Worm (Caenorhabditis elegans) whole organism, L2 larva: ENCODE measurements around the gene F58A6.2.
A peak's percentile ranks its signal among the peaks of the same experiment; 100 is the strongest.
"Not testable (repeated sequence)": the region's sequence is repeated elsewhere in the genome, so short reads cannot be mapped to it uniquely, and the experiment has no call there.

Experiments used
- R02D3.7 ChIP-seq: fragments of 150-350 bp; optimal IDR thresholded peaks from 2 replicates; lab custom pipeline; 2014; ENCODE audit warnings: missing biosample characterization, missing genetic modification characterization
- Y55F3AM.14 ChIP-seq: fragments of 200-800 bp; sonication (Bioruptor generic); optimal IDR thresholded peaks from 2 replicates; lab custom pipeline; 2018; ENCODE audit warnings: mild to moderate bottlenecking, missing genetic modification characterization, missing compliant biosample characterization
- ama-1 ChIP-seq: fragments of 150-350 bp; optimal IDR thresholded peaks from 2 replicates; lab custom pipeline; 2018; ENCODE audit warnings: inconsistent platforms
- blmp-1 ChIP-seq: sonication (generic microtip); optimal IDR thresholded peaks from 2 replicates; lab custom pipeline; 2017; ENCODE audit warnings: missing genetic modification characterization, mild to moderate bottlenecking, missing compliant biosample characterization, antibody characterized with exemption, moderate library complexity; ENCODE audit not compliant: insufficient read depth
- ceh-82 ChIP-seq: fragments of 150-350 bp; optimal IDR thresholded peaks from 2 replicates; lab custom pipeline; 2014; ENCODE audit warnings: missing biosample characterization, missing genetic modification characterization
- dmd-4 ChIP-seq: sonication (generic microtip); optimal IDR thresholded peaks from 2 replicates; lab custom pipeline; 2017; ENCODE audit warnings: missing biosample characterization, missing genetic modification characterization
- egl-27 ChIP-seq: sonication (generic microtip); optimal IDR thresholded peaks from 3 replicates; lab custom pipeline; 2017; ENCODE audit warnings: missing biosample characterization, missing genetic modification reagents, missing genetic modification characterization
- elt-1 ChIP-seq: fragments of 150-350 bp; optimal IDR thresholded peaks from 2 replicates; lab custom pipeline; 2014; ENCODE audit warnings: missing biosample characterization, missing genetic modification characterization
- elt-3 ChIP-seq: sonication (generic microtip); optimal IDR thresholded peaks from 2 replicates; lab custom pipeline; 2017; ENCODE audit warnings: missing biosample characterization, missing genetic modification characterization
- fos-1 ChIP-seq: fragments of 150-350 bp; optimal IDR thresholded peaks from 2 replicates; lab custom pipeline; 2014; ENCODE audit warnings: missing biosample characterization, missing genetic modification characterization
- gmeb-1 ChIP-seq: fragments of 150-350 bp; optimal IDR thresholded peaks from 2 replicates; lab custom pipeline; 2014; ENCODE audit warnings: missing biosample characterization, missing genetic modification characterization
- lin-11 ChIP-seq: fragments of 150-350 bp; sonication (generic microtip); optimal IDR thresholded peaks from 2 replicates; lab custom pipeline; 2014; ENCODE audit warnings: missing biosample characterization, missing genetic modification characterization, inconsistent platforms, mixed read lengths
- lin-13 ChIP-seq: fragments of 150-350 bp; optimal IDR thresholded peaks from 2 replicates; lab custom pipeline; 2014; ENCODE audit warnings: missing biosample characterization, missing genetic modification reagents, missing genetic modification characterization
- lin-39 ChIP-seq: fragments of 150-350 bp; optimal IDR thresholded peaks from 2 replicates; lab custom pipeline; 2014; ENCODE audit warnings: missing biosample characterization, missing genetic modification reagents, missing genetic modification characterization
- lsy-2 ChIP-seq, 2 experiments: fragments of 150-350 bp in 1 of 2; sonication (generic microtip) in 1 of 2; optimal IDR thresholded peaks; 2 replicates each; lab custom pipeline; 2014 to 2017; ENCODE audit warnings: missing biosample characterization in 2 of 2, missing genetic modification characterization in 2 of 2
- mab-5 ChIP-seq: fragments of 150-350 bp; optimal IDR thresholded peaks from 2 replicates; lab custom pipeline; 2014; ENCODE audit warnings: missing biosample characterization, missing genetic modification characterization
- mbf-1 ChIP-seq: sonication (generic microtip); optimal IDR thresholded peaks from 2 replicates; lab custom pipeline; 2017; ENCODE audit warnings: missing biosample characterization, missing genetic modification characterization
- mdl-1 ChIP-seq, 2 experiments: fragments of 150-350 bp in 1 of 2; sonication (generic microtip) in 1 of 2; optimal IDR thresholded peaks; 2 replicates each; lab custom pipeline; 2017; ENCODE audit warnings: missing biosample characterization in 2 of 2, missing genetic modification characterization in 2 of 2
- nhr-10 ChIP-seq: sonication (generic microtip); optimal IDR thresholded peaks from 2 replicates; lab custom pipeline; 2017; ENCODE audit warnings: missing biosample characterization, missing genetic modification characterization
- nhr-11 ChIP-seq: fragments of 150-350 bp; optimal IDR thresholded peaks from 2 replicates; lab custom pipeline; 2014; ENCODE audit warnings: missing biosample characterization, missing genetic modification characterization
- nhr-12 ChIP-seq: fragments of 150-350 bp; optimal IDR thresholded peaks from 2 replicates; lab custom pipeline; 2014; ENCODE audit warnings: missing biosample characterization, missing genetic modification characterization
- nhr-129 ChIP-seq: fragments of 150-350 bp; optimal IDR thresholded peaks from 2 replicates; lab custom pipeline; 2014; ENCODE audit warnings: missing biosample characterization, missing genetic modification characterization
- nhr-23 ChIP-seq: fragments of 150-350 bp; optimal IDR thresholded peaks from 2 replicates; lab custom pipeline; 2014; ENCODE audit warnings: missing biosample characterization, missing genetic modification reagents, missing genetic modification characterization
- nhr-237 ChIP-seq: fragments of 150-350 bp; optimal IDR thresholded peaks from 2 replicates; lab custom pipeline; 2014; ENCODE audit warnings: missing biosample characterization, missing genetic modification characterization
- nhr-25 ChIP-seq: fragments of 150-350 bp; sonication (generic microtip); optimal IDR thresholded peaks from 3 replicates; lab custom pipeline; 2014; ENCODE audit warnings: missing biosample characterization, missing genetic modification characterization
- nhr-6 ChIP-seq: fragments of 150-350 bp; optimal IDR thresholded peaks from 2 replicates; lab custom pipeline; 2014; ENCODE audit warnings: missing biosample characterization, missing genetic modification characterization
- nhr-77 ChIP-seq: fragments of 150-350 bp; optimal IDR thresholded peaks from 2 replicates; lab custom pipeline; 2014; ENCODE audit warnings: missing biosample characterization, missing genetic modification characterization
- sma-3 ChIP-seq: sonication (generic microtip); optimal IDR thresholded peaks from 2 replicates; lab custom pipeline; 2016; ENCODE audit warnings: missing genetic modification reagents, missing genetic modification characterization, missing compliant biosample characterization
- sma-9 ChIP-seq, 2 experiments: fragments of 150-350 bp in 1 of 2; sonication (generic microtip) in 1 of 2; optimal IDR thresholded peaks; 2 replicates each; lab custom pipeline; 2014 to 2016; ENCODE audit warnings: missing genetic modification characterization in 2 of 2, mild to moderate bottlenecking in 1 of 2, missing biosample characterization in 1 of 2, missing compliant biosample characterization in 1 of 2, missing genetic modification reagents in 1 of 2, moderate library complexity in 1 of 2
- snpc-4 ChIP-seq: fragments of 150-350 bp; optimal IDR thresholded peaks from 2 replicates; lab custom pipeline; 2014; ENCODE audit warnings: missing biosample characterization, missing genetic modification characterization
- unc-39 ChIP-seq: fragments of 150-350 bp; optimal IDR thresholded peaks from 2 replicates; lab custom pipeline; 2014; ENCODE audit warnings: missing biosample characterization, missing genetic modification characterization
- unc-62 ChIP-seq: fragments of 150-350 bp; optimal IDR thresholded peaks from 2 replicates; lab custom pipeline; 2014; ENCODE audit warnings: missing biosample characterization, missing genetic modification reagents, missing genetic modification characterization
- ztf-1 ChIP-seq: fragments of 200-800 bp; sonication (Bioruptor generic); conservative IDR thresholded peaks from 2 replicates; pipeline ENCODE4 v1.3.6; 2022; ENCODE audit warnings: missing genetic modification characterization, missing compliant biosample characterization
- ztf-11 ChIP-seq: sonication (generic microtip); optimal IDR thresholded peaks from 2 replicates; lab custom pipeline; 2017; ENCODE audit warnings: missing biosample characterization, missing genetic modification characterization

Gene F58A6.2

DNA sequence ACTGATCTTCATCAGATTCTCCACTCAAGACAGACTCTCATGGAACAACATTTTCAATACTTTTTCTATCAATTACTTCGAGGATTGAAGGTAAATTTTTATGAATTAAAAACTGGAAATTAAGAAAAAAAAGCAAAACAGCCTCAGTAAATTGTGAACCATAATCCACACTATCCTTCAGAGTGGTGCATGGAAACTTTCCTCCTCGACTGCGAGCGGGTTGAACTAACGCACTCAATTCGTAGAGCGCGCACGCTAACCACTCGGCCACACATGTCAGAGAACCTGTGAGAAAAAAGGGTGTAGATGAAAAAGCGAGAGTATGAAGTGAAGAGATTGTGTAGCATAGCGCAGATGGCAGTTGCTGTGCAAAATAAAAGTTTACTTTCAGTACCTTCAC is 31.5 kb upstream of the F58A6.2 start (continued):
- no peak for TF ChIP-seq mbf-1 (tag; lab: Kevin White, UChicago)

DNA sequence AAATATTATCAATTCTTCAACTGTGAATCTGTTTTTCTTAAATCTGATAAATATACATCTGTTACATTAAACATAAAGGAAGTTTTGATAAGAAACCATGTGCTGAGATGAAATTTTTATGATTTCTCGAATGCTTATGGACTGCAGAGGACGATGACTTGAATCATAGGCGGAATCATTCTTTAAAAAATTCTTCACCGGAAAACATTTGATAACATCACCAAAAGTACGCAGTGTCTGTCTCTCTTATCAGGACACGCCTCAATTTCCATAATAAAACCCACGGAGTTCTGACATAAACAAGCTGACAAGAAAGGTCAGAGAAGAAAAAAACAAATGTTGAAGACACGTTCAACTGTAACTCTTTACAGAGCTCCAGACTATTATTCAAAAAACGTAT is 26.8 kb upstream of the F58A6.2 start, which contains the start of gene F09C12.2:
TSS of gene F09C12.2 (plus strand) at position 320 of the 400 bp plus-strand sequence.
- no peak for TF ChIP-seq nhr-12
- TF ChIP-seq nhr-10 (tag; lab: Kevin White, UChicago) = no peak
- TF ChIP-seq Y55F3AM.14 (GFP tag; lab: Kevin White, UChicago) = no peak
- TF ChIP-seq fos-1 (tag; lab: Kevin White, UChicago) = peak; percentile 14

DNA sequence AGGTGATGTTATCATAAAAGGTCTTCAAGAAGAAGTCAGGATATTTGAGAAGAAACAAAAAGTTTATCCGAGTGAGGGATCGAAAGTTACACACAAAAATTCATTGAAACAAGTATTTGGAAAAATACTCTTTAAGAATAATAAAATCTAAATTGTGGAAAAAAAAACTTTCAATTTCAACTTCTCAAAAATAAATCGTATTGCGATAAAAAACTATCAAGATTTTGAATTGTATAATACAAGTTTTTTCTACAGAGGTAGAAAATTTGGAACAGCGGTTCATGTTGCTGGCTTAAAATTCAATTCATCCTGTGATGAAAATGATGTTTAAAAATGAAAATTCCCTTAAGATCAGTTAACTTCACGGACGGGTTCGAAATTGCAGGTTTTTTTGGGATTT is 24.4 kb upstream of the F58A6.2 start, which contains the start of gene F09C12.8:
TSS of gene F09C12.8 (plus strand) at position 301 of the 400 bp plus-strand sequence.
- no peak for TF ChIP-seq nhr-10 (tag; lab: Kevin White, UChicago)
- TF ChIP-seq snpc-4 = no peak
- no peak for TF ChIP-seq ztf-11 (tag; lab: Kevin White, UChicago)
- no peak for TF ChIP-seq sma-9 (GFP tag; optimal IDR thresholded peaks at IDR 0.05; lab: Kevin White, UChicago)
- TF ChIP-seq sma-9 (tag; optimal IDR thresholded peaks at IDR 0.05; lab: Kevin White, UChicago) = no peak
- TF ChIP-seq nhr-237 = no peak
- no peak for TF ChIP-seq elt-1 (tag; lab: Kevin White, UChicago)
- TF ChIP-seq ama-1 (lab: Kevin White, UChicago) = no peak
- no peak for TF ChIP-seq nhr-25 (tag; lab: Kevin White, UChicago)
- no peak for TF ChIP-seq lin-13
- no peak for TF ChIP-seq nhr-6 (tag; lab: Kevin White, UChicago)
- no peak for TF ChIP-seq Y55F3AM.14 (GFP tag; lab: Kevin White, UChicago)
- TF ChIP-seq mdl-1 (tag; optimal IDR thresholded peaks at IDR 0.05; lab: Kevin White, UChicago) = no peak
- TF ChIP-seq elt-3 (tag; lab: Kevin White, UChicago) = no peak
- TF ChIP-seq lsy-2 (tag; optimal IDR thresholded peaks at IDR 0.05; lab: Kevin White, UChicago) = no peak
- no peak for TF ChIP-seq blmp-1
- no peak for TF ChIP-seq gmeb-1 (tag; lab: Kevin White, UChicago)
- TF ChIP-seq sma-3 (GFP tag; lab: Kevin White, UChicago) = no peak
- no peak for TF ChIP-seq lin-39 (tag; lab: Kevin White, UChicago)

DNA sequence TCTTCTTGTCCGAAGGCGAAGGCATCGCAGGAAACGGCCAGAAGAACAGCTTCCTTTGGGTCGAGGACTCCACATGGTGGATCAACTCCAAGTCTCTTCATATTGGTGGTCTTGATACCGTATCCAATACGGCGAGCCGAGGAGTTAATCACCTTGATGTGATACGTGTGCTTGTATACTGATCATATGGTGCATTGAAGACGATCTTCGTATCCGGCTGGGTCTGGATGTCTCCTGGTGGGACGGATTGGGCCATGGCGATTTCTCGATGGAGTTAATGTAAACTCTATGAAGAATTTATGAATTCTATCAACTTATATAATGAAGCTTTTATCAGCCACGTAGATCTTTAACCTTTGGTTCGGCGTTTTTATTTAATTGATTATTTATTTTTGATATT is 21.3 kb upstream of the F58A6.2 start, which contains the start of gene msp-74:
TSS of gene msp-74 (minus strand) at position 101 of the 400 bp plus-strand sequence.
- TF ChIP-seq ceh-82 (tag; lab: Kevin White, UChicago); ztf-1; lin-11 (tag; lab: Kevin White, UChicago): not testable (repeated sequence)
- TF ChIP-seq, all 48 proteins: peak for 0; not testable (repeated sequence) for 48

DNA sequence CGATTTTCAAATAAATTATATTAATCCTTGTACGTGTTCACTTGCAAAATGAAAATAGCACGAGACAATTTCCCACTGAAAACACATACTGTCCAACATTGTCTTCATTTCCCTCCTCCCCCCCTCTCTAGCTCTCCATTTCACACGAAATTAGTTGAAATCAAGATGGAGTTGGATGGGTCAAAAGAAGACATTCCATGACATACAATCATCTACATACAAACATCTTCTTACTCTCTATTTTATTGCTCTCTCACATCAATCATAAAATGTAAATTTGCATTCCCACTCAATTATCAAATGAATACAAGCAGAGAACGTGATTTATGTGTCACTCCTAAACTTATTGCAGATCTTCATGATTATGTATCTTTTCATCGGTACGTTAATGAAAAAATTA is 20.8 kb upstream of the F58A6.2 start, which contains the start of gene srsy-1:
TSS of gene srsy-1 (plus strand) at position 301 of the 400 bp plus-strand sequence.
- no peak for TF ChIP-seq elt-1 (tag; lab: Kevin White, UChicago)
- TF ChIP-seq egl-27 (tag; lab: Kevin White, UChicago) = no peak
- TF ChIP-seq nhr-25 (tag; lab: Kevin White, UChicago) = no peak

DNA sequence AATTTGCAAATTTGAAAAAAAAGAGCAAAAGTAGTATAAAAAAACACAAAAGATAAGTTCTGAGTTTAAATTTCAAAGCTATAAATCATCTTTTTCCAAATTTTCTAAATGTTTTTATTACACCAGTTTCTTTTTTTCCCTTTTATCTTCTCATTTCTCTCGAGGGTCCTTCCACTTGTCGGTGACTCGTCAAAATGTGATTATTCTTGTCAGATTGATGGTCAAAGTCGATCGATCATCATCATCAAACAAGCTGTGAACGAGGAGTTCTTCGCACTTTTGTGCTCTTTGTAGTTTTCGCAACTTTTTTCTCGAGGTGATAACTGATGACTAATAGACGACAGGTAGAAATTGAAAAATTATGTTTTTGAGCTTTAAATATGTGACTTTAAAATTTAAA is 15.9 kb upstream of the F58A6.2 start:
- TF ChIP-seq ama-1 (lab: Kevin White, UChicago) (no peak), unc-62 (GFP tag; lab: Kevin White, UChicago) (peak; percentile 7), mbf-1 (tag; lab: Kevin White, UChicago) (no peak)

DNA sequence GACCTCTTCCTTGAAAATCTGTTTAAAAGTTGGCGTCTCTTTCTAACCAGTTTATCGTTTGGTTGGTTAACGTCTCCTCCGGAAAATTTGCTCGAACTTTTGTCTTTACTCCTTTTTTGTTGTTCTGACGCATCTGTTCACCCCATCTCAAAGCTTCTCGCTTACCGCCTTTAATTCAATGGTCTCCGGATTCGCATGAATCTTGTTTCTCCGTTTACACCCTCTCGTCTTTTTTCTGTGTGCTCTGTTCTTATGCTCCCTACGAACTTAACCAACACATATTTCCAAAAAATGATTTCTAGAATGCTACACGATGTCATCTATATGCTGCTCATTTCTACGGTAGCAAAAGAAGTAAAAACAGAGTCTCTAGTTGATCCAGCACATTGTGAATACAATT is 6.4 kb upstream of the F58A6.2 start, which contains the start of gene lgc-56:
TSS of gene lgc-56 (plus strand) at position 301 of the 400 bp plus-strand sequence.
- no peak for TF ChIP-seq fos-1 (tag; lab: Kevin White, UChicago)

DNA sequence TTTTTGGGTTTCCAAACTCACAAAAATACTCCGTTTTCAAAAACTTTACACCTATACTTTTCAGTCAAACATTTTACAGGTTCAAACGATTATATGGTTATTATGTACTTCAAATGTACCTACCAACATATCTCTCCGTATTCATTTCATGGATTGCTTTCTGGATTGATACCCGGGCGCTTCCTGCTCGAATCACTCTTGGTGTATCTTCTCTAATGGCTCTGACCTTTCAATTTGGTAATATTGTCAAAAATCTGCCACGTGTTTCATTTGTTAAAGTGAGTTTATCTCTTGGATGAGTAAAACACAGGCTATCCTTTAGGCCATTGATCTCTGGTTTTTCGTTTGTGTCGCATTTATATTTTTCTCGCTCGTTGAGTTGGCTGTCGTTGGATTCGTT is 4.7 kb upstream of the F58A6.2 start:
- TF ChIP-seq sma-9 (GFP tag; optimal IDR thresholded peaks at IDR 0.05; lab: Kevin White, UChicago) (no peak), sma-9 (tag; optimal IDR thresholded peaks at IDR 0.05; lab: Kevin White, UChicago) (no peak), R02D3.7 (tag; lab: Kevin White, UChicago) (no peak), fos-1 (tag; lab: Kevin White, UChicago) (no peak), unc-39 (tag; lab: Kevin White, UChicago) (no peak), nhr-10 (tag; lab: Kevin White, UChicago) (no peak), ztf-1 (no peak), Y55F3AM.14 (GFP tag; lab: Kevin White, UChicago) (no peak), dmd-4 (tag; lab: Kevin White, UChicago) (no peak), nhr-23 (tag; lab: Kevin White, UChicago) (no peak), nhr-129 (tag; lab: Kevin White, UChicago) (no peak), nhr-77 (tag; lab: Kevin White, UChicago) (no peak), ama-1 (lab: Kevin White, UChicago) (no peak), sma-3 (GFP tag; lab: Kevin White, UChicago) (no peak), mdl-1 (tag; optimal IDR thresholded peaks at IDR 0.05; lab: Kevin White, UChicago) (no peak), snpc-4 (no peak), nhr-237 (no peak), nhr-11 (no peak), mab-5 (no peak)
